Fruit fly (Drosophila melanogaster): ENCODE results near the gene Adhr.
A peak's percentile ranks its signal among the peaks of the same experiment; 100 is the strongest.

The Adhr gene

DNA sequence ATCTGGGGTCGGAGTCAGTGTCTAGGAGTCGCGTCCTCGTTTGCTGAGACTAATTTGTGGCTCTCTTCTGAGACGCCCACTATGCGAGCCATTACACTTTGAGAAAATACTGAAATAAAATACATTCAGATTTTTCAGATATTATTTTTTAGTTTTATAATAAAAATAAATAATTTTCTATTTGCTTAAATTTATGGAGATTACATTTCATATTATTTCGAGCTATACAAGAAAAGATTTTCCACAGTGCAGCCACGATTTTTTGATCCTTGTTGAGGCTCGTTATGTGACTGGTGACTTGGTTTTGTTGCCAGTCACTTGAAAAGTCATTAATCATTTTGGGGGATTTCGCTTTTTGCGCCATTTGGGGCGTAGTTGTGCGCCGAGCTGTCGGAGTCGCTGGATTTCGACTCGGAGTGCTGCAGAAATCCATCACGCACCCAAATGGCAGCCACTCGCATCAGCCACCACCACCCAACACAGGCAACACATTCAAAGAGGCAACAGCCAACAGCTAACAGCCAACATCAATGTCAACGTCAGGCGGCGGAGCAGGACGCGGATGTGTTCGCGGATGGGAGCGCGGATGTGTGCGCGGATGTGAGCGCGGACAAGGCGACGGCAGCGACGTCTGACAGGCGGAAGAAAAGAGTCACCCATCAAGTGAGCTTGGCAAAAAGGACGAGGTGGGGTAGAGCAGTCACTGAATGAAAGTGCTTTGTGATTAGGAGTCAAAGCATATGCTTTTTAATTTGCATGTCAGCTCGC lies 28.5 kb upstream of the Adhr start (continued):
- no peak for TF ChIP-seq chif (GFP tag; optimal IDR thresholded peaks at IDR 0.05)
- TF ChIP-seq bcd (GFP tag; optimal IDR thresholded peaks at IDR 0.05), result peak; percentile 2
- no peak for TF ChIP-seq disco-r (GFP tag; optimal IDR thresholded peaks at IDR 0.05)
- no peak for TF ChIP-seq NK7.1 (GFP tag; optimal IDR thresholded peaks at IDR 0.05)
- TF ChIP-seq Oli (tag; optimal IDR thresholded peaks at IDR 0.05), result peak; percentile 29
- no peak for TF ChIP-seq CG11723 (GFP tag; optimal IDR thresholded peaks at IDR 0.05)
- no peak for TF ChIP-seq Tbp (GFP tag; optimal IDR thresholded peaks at IDR 0.05)
- TF ChIP-seq TFAM (GFP tag; optimal IDR thresholded peaks at IDR 0.05), result no peak
- TF ChIP-seq CG9609 (GFP tag; optimal IDR thresholded peaks at IDR 0.05), result no peak
- peak; percentile 30; the same call in 1 of the 2 replicates for TF ChIP-seq slbo (GFP tag; IDR thresholded peaks at IDR 0.05)
- peak; percentile 59 for TF ChIP-seq CG15696 (tag; optimal IDR thresholded peaks at IDR 0.05)
- TF ChIP-seq CG10366 (GFP tag; IDR thresholded peaks at IDR 0.05), result no peak
- no peak for TF ChIP-seq nom (GFP tag; optimal IDR thresholded peaks at IDR 0.05)
- no peak for TF ChIP-seq CG10321 (GFP tag; IDR thresholded peaks at IDR 0.05)
- TF ChIP-seq CG34422 (GFP tag; IDR thresholded peaks at IDR 0.05), result no peak
- TF ChIP-seq Fer1 (GFP tag; optimal IDR thresholded peaks at IDR 0.05), result no peak
- no peak for TF ChIP-seq cad (GFP tag; optimal IDR thresholded peaks at IDR 0.05)
- TF ChIP-seq CG10543 (GFP tag; optimal IDR thresholded peaks at IDR 0.05), result no peak
- no peak for TF ChIP-seq MTF-1 (GFP tag; optimal IDR thresholded peaks at IDR 0.05; ENCODE audit: borderline replicate concordance)
- TF ChIP-seq Antp (GFP tag; optimal IDR thresholded peaks at IDR 0.05), result no peak
- no peak for TF ChIP-seq Elba2 (GFP tag; optimal IDR thresholded peaks at IDR 0.05)
- no peak for TF ChIP-seq usp (GFP tag; optimal IDR thresholded peaks at IDR 0.05)
- TF ChIP-seq CG15011 (GFP tag; optimal IDR thresholded peaks at IDR 0.05), result no peak
- no peak for TF ChIP-seq dm (GFP tag; optimal IDR thresholded peaks at IDR 0.05)
- TF ChIP-seq bsh (GFP tag; optimal IDR thresholded peaks at IDR 0.05), result peak; percentile 0 to 29
- no peak for TF ChIP-seq Myb (GFP tag; optimal IDR thresholded peaks at IDR 0.05)
- no peak for TF ChIP-seq gro (GFP tag; optimal IDR thresholded peaks at IDR 0.05)
- no peak for TF ChIP-seq pzg (GFP tag; optimal IDR thresholded peaks at IDR 0.05)
- TF ChIP-seq Sox100B (GFP tag; optimal IDR thresholded peaks at IDR 0.05), result peak; percentile 10
- TF ChIP-seq CG11696 (GFP tag; IDR thresholded peaks at IDR 0.05), result no peak
- TF ChIP-seq chinmo (GFP tag; IDR thresholded peaks at IDR 0.05; ENCODE audit: partially characterized antibody), result no peak
- peak; percentile 52 for TF ChIP-seq CG11504 (tag; optimal IDR thresholded peaks at IDR 0.05)
- TF ChIP-seq CG14014 (GFP tag; IDR thresholded peaks at IDR 0.05), result no peak
- TF ChIP-seq CG14710 (tag; optimal IDR thresholded peaks at IDR 0.05), result peak; percentile 26
- TF ChIP-seq CG15269 (tag; optimal IDR thresholded peaks at IDR 0.05), result peak; percentile 25
- no peak for TF ChIP-seq GATAe (GFP tag; conservative IDR thresholded peaks at IDR 0.05)
- peak; percentile 9 for TF ChIP-seq Xbp1 (GFP tag; optimal IDR thresholded peaks at IDR 0.05)
- peak; percentile 38 for TF ChIP-seq grau (tag; optimal IDR thresholded peaks at IDR 0.05)
- no peak for TF ChIP-seq CG6683 (GFP tag; optimal IDR thresholded peaks at IDR 0.05)
- TF ChIP-seq CG2875 (GFP tag; optimal IDR thresholded peaks at IDR 0.05), result no peak
- peak; percentile 45; the same call in 2 of the 3 replicates for TF ChIP-seq row (GFP tag; IDR thresholded peaks at IDR 0.05)
- peak; percentile 22 for TF ChIP-seq CG8924 (tag; optimal IDR thresholded peaks at IDR 0.05)
- no peak for TF ChIP-seq bowl (GFP tag; IDR thresholded peaks at IDR 0.05)
- TF ChIP-seq nerfin-1 (tag; optimal IDR thresholded peaks at IDR 0.05), result no peak
- 0 out of 2 replicates have a peak, but pooled peaks have one; percentile 16 for TF ChIP-seq CG17328 (GFP tag; IDR thresholded peaks at IDR 0.05)
- TF ChIP-seq repo (GFP tag; optimal IDR thresholded peaks at IDR 0.05), result no peak
- no peak for TF ChIP-seq ems (GFP tag; optimal IDR thresholded peaks at IDR 0.05)
- TF ChIP-seq Spps (tag; optimal IDR thresholded peaks at IDR 0.05), result no peak
- TF ChIP-seq luna (GFP tag; optimal IDR thresholded peaks at IDR 0.05), result no peak
- no peak for TF ChIP-seq vvl (GFP tag; IDR thresholded peaks at IDR 0.05)
